Fruit fly (Drosophila melanogaster): ENCODE data around the gene CG11598.

- TF ChIP-seq Myc (optimal IDR thresholded peaks at IDR 0.05): no peak
- TF ChIP-seq insv (optimal IDR thresholded peaks at IDR 0.05): no peak
- TF ChIP-seq h (optimal IDR thresholded peaks at IDR 0.05): no peak
- no peak for TF ChIP-seq ttk (optimal IDR thresholded peaks at IDR 0.05)
- no peak for TF ChIP-seq psq (optimal IDR thresholded peaks at IDR 0.05)
- TF ChIP-seq Sin3A (optimal IDR thresholded peaks at IDR 0.05): no peak
These were observed 13.2 kb downstream of the CG11598 start, which contains the start of gene Dtg for dm6 chr3R:12647954-12648353.

All from Kc167 (cell line).